Fruit fly (Drosophila melanogaster): Measurements from ENCODE around the gene CG33281.

DNA sequence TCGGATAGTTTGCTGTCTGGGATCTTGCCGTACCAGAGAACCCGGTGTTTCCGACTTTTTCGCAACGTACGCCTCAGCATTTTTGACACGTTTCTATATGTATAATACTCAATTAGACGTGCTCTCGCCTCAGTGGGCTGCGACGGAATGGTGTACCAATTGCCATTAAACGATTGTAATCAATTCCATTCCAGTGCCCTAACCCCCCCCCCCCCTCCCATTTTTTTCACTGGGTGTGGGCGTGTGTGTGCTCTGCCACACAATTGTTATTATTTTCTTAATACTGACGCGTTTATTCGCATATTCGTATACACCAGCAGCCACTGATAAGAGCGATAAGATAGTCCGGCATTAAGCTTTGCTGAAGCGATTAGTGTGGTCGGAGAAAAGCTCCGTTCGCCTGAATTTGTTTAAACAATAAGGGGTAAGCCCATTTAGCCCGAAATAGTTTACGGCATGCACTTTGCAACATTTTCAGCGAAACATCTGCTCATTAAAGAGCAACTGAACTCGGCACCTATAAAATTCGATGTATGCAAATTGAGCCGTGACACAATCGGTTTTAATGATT, 45.1 kb downstream of the CG33281 start:
- no peak for TF ChIP-seq usp (GFP tag; optimal IDR thresholded peaks at IDR 0.05)
- no peak for TF ChIP-seq CG8478 (optimal IDR thresholded peaks at IDR 0.05)
- TF ChIP-seq Dll (optimal IDR thresholded peaks at IDR 0.05) = no peak

All from whole organism.